Worm (Caenorhabditis elegans) whole organism, L4 larva: ENCODE results near the gene mff-1.

Experiments
- F10B5.3 ChIP-seq: sonication (generic microtip); optimal IDR thresholded peaks from 2 replicates; lab custom pipeline; 2016; ENCODE audit warnings: mild to moderate bottlenecking, missing genetic modification characterization, missing compliant biosample characterization
- T26A8.4 ChIP-seq: fragments of 200-800 bp; sonication (Bioruptor generic); IDR thresholded peaks from 2 replicates; pipeline ENCODE4 v1.3.6; 2022; ENCODE audit warnings: missing genetic modification characterization, missing compliant biosample characterization
- Y105C5A.15 ChIP-seq: fragments of 200-800 bp; sonication (Bioruptor generic); IDR thresholded peaks from 2 replicates; pipeline ENCODE4 v1.3.6; 2022; ENCODE audit warnings: missing genetic modification characterization, missing compliant biosample characterization
- ZK337.2 ChIP-seq: fragments of 200-800 bp; sonication (Bioruptor generic); IDR thresholded peaks from 2 replicates; pipeline ENCODE4 v1.3.6; 2022; ENCODE audit warnings: missing genetic modification reagents, missing genetic modification characterization, missing compliant biosample characterization
- aly-2 ChIP-seq: sonication (generic microtip); optimal IDR thresholded peaks from 2 replicates; lab custom pipeline; 2018; ENCODE audit warnings: missing biosample characterization, missing genetic modification characterization
- arid-1 ChIP-seq: fragments of 200-800 bp; sonication (Bioruptor generic); conservative IDR thresholded peaks from 2 replicates; pipeline ENCODE4 v1.3.6; 2022; ENCODE audit warnings: missing genetic modification reagents, missing genetic modification characterization, missing compliant biosample characterization
- ceh-62 ChIP-seq: sonication (generic microtip); optimal IDR thresholded peaks from 2 replicates; lab custom pipeline; 2017; ENCODE audit warnings: missing biosample characterization, missing genetic modification characterization
- ces-1 ChIP-seq: fragments of 150-350 bp; sonication (generic microtip); optimal IDR thresholded peaks from 4 replicates; lab custom pipeline; 2014; ENCODE audit warnings: missing biosample characterization, missing genetic modification reagents, missing genetic modification characterization
- cey-2 ChIP-seq: sonication (generic microtip); optimal IDR thresholded peaks from 3 replicates; lab custom pipeline; 2017; ENCODE audit warnings: missing genetic modification characterization, mild to moderate bottlenecking, missing compliant biosample characterization, antibody characterized with exemption, borderline replicate concordance; ENCODE audit not compliant: insufficient read depth
- daf-16 ChIP-seq, 3 experiments: sonication (generic microtip); optimal IDR thresholded peaks; 2 replicates each; lab custom pipeline; 2016 to 2017; ENCODE audit warnings: missing genetic modification characterization in 3 of 3, missing genetic modification reagents in 3 of 3, mild to moderate bottlenecking in 2 of 3, missing compliant biosample characterization in 2 of 3, missing biosample characterization in 1 of 3, moderate library complexity in 1 of 3
- daf-8 ChIP-seq: fragments of 200-800 bp; sonication (Bioruptor generic); IDR thresholded peaks from 2 replicates; pipeline ENCODE4 v1.3.6; 2022; ENCODE audit warnings: missing genetic modification characterization, missing compliant biosample characterization
- dmd-8 ChIP-seq: fragments of 200-800 bp; sonication (Bioruptor generic); IDR thresholded peaks from 2 replicates; pipeline ENCODE4 v1.3.6; 2022; ENCODE audit warnings: missing genetic modification characterization, missing compliant biosample characterization
- egl-43 ChIP-seq: fragments of 200-800 bp; sonication (Bioruptor generic); IDR thresholded peaks from 2 replicates; pipeline ENCODE4 v1.3.6; 2022; ENCODE audit warnings: missing genetic modification reagents, missing genetic modification characterization, missing compliant biosample characterization
- hif-1 ChIP-seq, 2 experiments: sonication (generic microtip); optimal IDR thresholded peaks; 2 replicates each; lab custom pipeline; 2016 to 2017; ENCODE audit warnings: missing compliant biosample characterization in 2 of 2, missing genetic modification characterization in 2 of 2, missing genetic modification reagents in 2 of 2, missing genotype in 2 of 2, mild to moderate bottlenecking in 1 of 2
- hlh-11 ChIP-seq: fragments of 200-800 bp; sonication (Bioruptor generic); optimal IDR thresholded peaks from 2 replicates; lab custom pipeline; 2018; ENCODE audit warnings: mild to moderate bottlenecking, missing genetic modification characterization, missing compliant biosample characterization
- hlh-30 ChIP-seq: sonication (generic microtip); optimal IDR thresholded peaks from 2 replicates; lab custom pipeline; 2017; ENCODE audit warnings: antibody characterized with exemption, mild to moderate bottlenecking, missing genetic modification characterization, missing compliant biosample characterization; ENCODE audit not compliant: insufficient read depth
- lin-1 ChIP-seq: fragments of 200-800 bp; sonication (Bioruptor generic); IDR thresholded peaks from 2 replicates; pipeline ENCODE4 v1.3.6; 2022; ENCODE audit warnings: missing genetic modification reagents, missing genetic modification characterization, missing compliant biosample characterization
- lsy-2 ChIP-seq, 2 experiments: fragments of 150-350 bp in 1 of 2; sonication (generic microtip) in 1 of 2; optimal IDR thresholded peaks; 2 replicates each; lab custom pipeline; 2014 to 2017; ENCODE audit warnings: missing biosample characterization in 2 of 2, missing genetic modification characterization in 2 of 2
- mep-1 ChIP-seq: fragments of 150-350 bp; sonication (generic microtip); optimal IDR thresholded peaks from 3 replicates; lab custom pipeline; 2014; ENCODE audit warnings: missing biosample characterization, missing genetic modification characterization
- mxl-2 ChIP-seq: fragments of 200-800 bp; sonication (Bioruptor generic); conservative IDR thresholded peaks from 2 replicates; pipeline ENCODE4 v1.3.6; 2022; ENCODE audit warnings: missing genetic modification reagents, missing genetic modification characterization, missing compliant biosample characterization
- mxl-3 ChIP-seq: fragments of 200-800 bp; sonication (Bioruptor generic); optimal IDR thresholded peaks from 2 replicates; lab custom pipeline; 2018; ENCODE audit warnings: mild to moderate bottlenecking, missing genetic modification characterization, missing compliant biosample characterization
- nhr-237 ChIP-seq: sonication (generic microtip); optimal IDR thresholded peaks from 2 replicates; lab custom pipeline; 2017; ENCODE audit warnings: missing biosample characterization, missing genetic modification characterization
- nhr-25 ChIP-seq: sonication (generic microtip); optimal IDR thresholded peaks from 2 replicates; lab custom pipeline; 2017; ENCODE audit warnings: missing genetic modification characterization, mild to moderate bottlenecking, missing compliant biosample characterization, antibody characterized with exemption, moderate library complexity, borderline replicate concordance; ENCODE audit not compliant: insufficient read depth
- nhr-28 ChIP-seq: fragments of 150-350 bp; optimal IDR thresholded peaks from 2 replicates; lab custom pipeline; 2014; ENCODE audit warnings: missing biosample characterization, missing genetic modification characterization
- nhr-48 ChIP-seq: sonication (generic microtip); optimal IDR thresholded peaks from 2 replicates; lab custom pipeline; 2016; ENCODE audit warnings: mild to moderate bottlenecking, missing genetic modification characterization, missing compliant biosample characterization
- php-3 ChIP-seq: fragments of 200-800 bp; sonication (Bioruptor generic); IDR thresholded peaks from 2 replicates; pipeline ENCODE4 v1.3.6; 2022; ENCODE audit warnings: missing genetic modification reagents, missing genetic modification characterization, missing compliant biosample characterization
- tag-97 ChIP-seq: fragments of 200-800 bp; sonication (Bioruptor generic); IDR thresholded peaks from 2 replicates; pipeline ENCODE4 v1.3.6; 2022; ENCODE audit warnings: missing genetic modification characterization, missing compliant biosample characterization
- unc-62 ChIP-seq, 3 experiments: fragments of 150-350 bp in 1 of 3; sonication (generic microtip); optimal IDR thresholded peaks in 2 of 3; peaks in 1 of 3; 1 replicate in 1 of 3; 2 replicates in 2 of 3; lab custom pipeline; 2014 to 2017; ENCODE audit warnings: missing biosample characterization in 3 of 3, missing genetic modification characterization in 3 of 3, missing genetic modification reagents in 3 of 3, missing genotype in 1 of 3
- zag-1 ChIP-seq: fragments of 150-350 bp; optimal IDR thresholded peaks from 2 replicates; lab custom pipeline; 2014; ENCODE audit warnings: missing biosample characterization, missing genetic modification characterization

Gene mff-1

DNA sequence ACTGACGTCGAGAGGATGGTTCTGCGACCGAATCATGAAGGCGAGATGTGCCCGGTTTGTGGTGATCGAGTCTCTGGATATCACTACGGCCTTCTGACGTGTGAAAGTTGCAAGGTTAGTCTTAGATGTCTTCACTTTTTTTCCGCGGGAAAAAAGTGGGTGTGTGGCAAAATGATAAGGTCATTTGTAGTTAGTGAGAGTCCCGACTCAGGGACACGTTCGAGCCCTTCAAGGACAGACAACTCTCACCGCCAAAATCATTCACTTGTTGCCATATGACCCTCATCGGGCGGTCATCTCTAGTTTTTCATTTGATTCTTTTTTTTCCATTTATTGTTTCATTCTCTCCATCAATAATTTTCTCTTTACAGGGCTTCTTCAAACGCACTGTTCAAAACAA lies 21.9 kb upstream of the mff-1 start (continued):
- no peak for TF ChIP-seq daf-16 (GFP tag; optimal IDR thresholded peaks at IDR 0.05; lab: Kevin White, UChicago)
- TF ChIP-seq daf-16 (tag; optimal IDR thresholded peaks at IDR 0.05; lab: Kevin White, UChicago): no peak
- no peak for TF ChIP-seq nhr-237
- TF ChIP-seq tag-97 (GFP tag; lab: Robert Waterston, UW): no peak
- peak; percentile 99 for TF ChIP-seq nhr-25 (tag; lab: Kevin White, UChicago)
- no peak for TF ChIP-seq mxl-2 (GFP tag; lab: Robert Waterston, UW)
- no peak for TF ChIP-seq daf-8 (GFP tag; lab: Robert Waterston, UW)
- no peak for TF ChIP-seq ceh-62
- TF ChIP-seq egl-43 (GFP tag; lab: Robert Waterston, UW): no peak
- no peak for TF ChIP-seq zag-1 (tag; lab: Kevin White, UChicago)
- no peak for TF ChIP-seq dmd-8
- TF ChIP-seq ZK337.2: no peak
- TF ChIP-seq php-3 (GFP tag; lab: Robert Waterston, UW): no peak
- no peak for TF ChIP-seq Y105C5A.15 (GFP tag; lab: Robert Waterston, UW)
- no peak for TF ChIP-seq aly-2

DNA sequence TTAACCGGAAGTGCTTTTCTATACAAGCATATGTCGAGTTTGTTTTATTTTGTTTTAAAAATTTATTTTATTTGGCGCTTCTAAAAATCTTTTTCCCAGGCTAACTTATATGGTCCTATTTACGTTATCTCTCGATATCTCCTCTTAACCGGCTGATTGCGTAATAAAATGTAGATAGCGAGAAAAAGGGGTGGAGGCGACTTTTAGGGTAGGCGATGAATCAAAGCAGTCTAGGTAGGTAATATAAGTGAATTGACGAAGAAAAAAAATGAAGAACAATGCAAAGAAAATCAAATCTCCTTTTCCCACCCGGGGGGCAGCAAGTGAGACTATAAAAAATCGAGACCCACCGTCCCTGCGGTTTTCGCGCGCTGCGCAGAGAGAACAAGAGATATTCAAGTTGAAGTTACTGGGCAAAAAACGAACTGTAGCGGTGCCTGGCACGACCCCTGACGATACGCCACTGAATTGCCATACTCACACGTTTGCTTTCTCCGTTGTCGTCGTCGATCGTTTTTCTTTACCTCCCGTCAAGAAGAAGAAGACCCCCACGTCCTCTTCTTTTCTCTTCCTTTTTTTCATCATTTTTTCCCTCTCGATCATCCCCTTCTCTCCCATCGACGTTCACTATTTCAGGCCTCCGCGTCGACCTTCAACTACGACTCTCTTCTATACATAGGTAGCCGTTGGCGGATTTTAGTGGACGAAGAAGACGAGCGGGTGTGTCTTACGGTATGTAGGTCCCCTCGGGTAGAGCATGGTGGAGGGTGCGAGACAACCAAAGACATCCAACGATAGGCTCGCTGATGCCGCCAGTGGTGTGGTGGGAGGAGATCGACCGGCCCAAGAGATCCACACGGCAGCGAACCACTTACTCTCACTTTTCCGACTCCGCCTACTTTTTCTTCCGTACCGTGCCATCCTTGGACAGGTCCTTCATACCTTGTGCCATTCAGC lies 21.1 kb upstream of the mff-1 start, which contains the start of gene nhr-25:
nhr-25 (plus strand) TSS at position 637 of the 957 bp plus-strand sequence.
- TF ChIP-seq nhr-25 (tag; lab: Kevin White, UChicago) (peak; percentile 99), F10B5.3 (no peak), nhr-28 (tag; lab: Kevin White, UChicago) (peak; percentile 50), mep-1 (tag; lab: Kevin White, UChicago) (peak; percentile 52), Y105C5A.15 (GFP tag; lab: Robert Waterston, UW) (0 out of 2 replicates have a peak, but pooled peaks have one; percentile 7), hif-1 (tag; optimal IDR thresholded peaks at IDR 0.05; lab: Kevin White, UChicago) (no peak), unc-62 (GFP tag; optimal IDR thresholded peaks at IDR 0.05 in 1 of 2; lab: Kevin White, UChicago) (peak in 1 of 2 experiments; percentile 62), unc-62 (tag; optimal IDR thresholded peaks at IDR 0.05; lab: Kevin White, UChicago) (no peak), hlh-11 (peak; percentile 3), lin-1 (no peak), lsy-2 (tag; optimal IDR thresholded peaks at IDR 0.05; lab: Kevin White, UChicago) (peak in 1 of 2 experiments; percentile 3)

DNA sequence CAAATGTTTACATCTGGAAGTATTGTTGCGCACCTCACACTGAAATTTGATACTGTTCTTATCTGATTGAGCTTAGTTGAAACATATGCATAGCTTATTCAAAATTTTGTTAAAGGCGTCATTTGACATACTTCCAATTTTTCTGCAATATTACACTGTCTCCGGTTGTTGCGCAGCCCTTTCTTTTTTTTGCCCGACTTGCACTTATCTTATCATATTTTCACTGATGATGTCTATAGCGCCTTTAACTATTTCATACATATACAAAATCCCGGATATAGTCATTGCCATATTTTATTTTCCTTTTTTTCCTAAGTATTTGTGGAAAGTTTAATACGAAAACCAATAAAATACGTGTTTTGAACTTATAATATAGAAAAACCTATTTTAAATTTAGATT lies 19.7 kb upstream of the mff-1 start:
- TF ChIP-seq daf-8 (GFP tag; lab: Robert Waterston, UW): no peak
- TF ChIP-seq nhr-25 (tag; lab: Kevin White, UChicago): peak; percentile 54

DNA sequence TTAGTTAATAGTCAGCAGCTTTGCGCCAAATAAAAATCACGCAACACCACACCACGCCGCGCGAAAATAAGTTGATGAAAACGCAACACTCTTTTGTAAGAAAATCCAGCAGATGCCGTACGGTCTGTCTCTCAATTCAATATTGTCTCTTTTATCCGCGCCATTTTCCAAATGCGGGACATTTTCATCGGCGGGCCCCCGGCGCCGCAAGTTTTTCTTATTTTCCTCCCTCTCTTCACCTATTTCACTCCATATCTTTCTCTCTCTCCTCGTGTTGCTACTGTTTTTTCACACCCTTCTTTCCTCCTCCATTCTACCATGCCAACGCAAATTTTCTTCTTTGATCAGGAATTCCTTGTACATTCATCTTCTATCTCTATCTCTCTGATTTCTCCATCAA lies 19.3 kb upstream of the mff-1 start:
- TF ChIP-seq cey-2 (tag; lab: Kevin White, UChicago): no peak
- TF ChIP-seq unc-62 (GFP tag; optimal IDR thresholded peaks at IDR 0.05 in 1 of 2; lab: Kevin White, UChicago): peak in 1 of 2 experiments; percentile 1
- TF ChIP-seq unc-62 (tag; optimal IDR thresholded peaks at IDR 0.05; lab: Kevin White, UChicago): no peak
- TF ChIP-seq hlh-30 (tag; lab: Kevin White, UChicago): peak; percentile 25
- no peak for TF ChIP-seq F10B5.3
- TF ChIP-seq ces-1: no peak
- TF ChIP-seq arid-1 (GFP tag; lab: Robert Waterston, UW): no peak
- no peak for TF ChIP-seq T26A8.4
- TF ChIP-seq nhr-48 (tag; lab: Kevin White, UChicago): peak; percentile 5
- no peak for TF ChIP-seq php-3 (GFP tag; lab: Robert Waterston, UW)
- TF ChIP-seq mxl-3 (GFP tag; lab: Kevin White, UChicago): peak; percentile 16
- TF ChIP-seq hlh-11: peak; percentile 6
- TF ChIP-seq, all 104 proteins: peak for 5
